Worm (Caenorhabditis elegans) whole organism, early embryonic: Measurements from ENCODE around the gene R05G9.1.

Source experiments
- B0310.2 ChIP-seq: sonication (generic microtip); optimal IDR thresholded peaks from 2 replicates; lab custom pipeline; 2016; ENCODE audit warnings: mild to moderate bottlenecking, missing genetic modification characterization, missing compliant biosample characterization
- aly-1 ChIP-seq: sonication (generic microtip); optimal IDR thresholded peaks from 2 replicates; lab custom pipeline; 2016; ENCODE audit warnings: missing genetic modification characterization, missing compliant biosample characterization
- ama-1 ChIP-seq: fragments of 150-350 bp; optimal IDR thresholded peaks from 2 replicates; lab custom pipeline; 2014
- ets-7 ChIP-seq: sonication (generic microtip); optimal IDR thresholded peaks from 2 replicates; lab custom pipeline; 2016; ENCODE audit warnings: missing genotype, missing genetic modification characterization, missing compliant biosample characterization
- flt-1 ChIP-seq: fragments of 200-800 bp; sonication (Bioruptor generic); IDR thresholded peaks from 2 replicates; pipeline ENCODE4 v1.3.6; 2022; ENCODE audit warnings: missing genetic modification characterization, missing compliant biosample characterization
- hmbx-1 ChIP-seq: sonication (generic microtip); optimal IDR thresholded peaks from 2 replicates; lab custom pipeline; 2016; ENCODE audit warnings: mild to moderate bottlenecking, missing genetic modification characterization, missing compliant biosample characterization
- hmg-4 ChIP-seq: fragments of 200-800 bp; sonication (Bioruptor generic); optimal IDR thresholded peaks from 2 replicates; lab custom pipeline; 2018; ENCODE audit warnings: mild to moderate bottlenecking, missing genetic modification characterization, missing compliant biosample characterization
- hnd-1 ChIP-seq: sonication (generic microtip); optimal IDR thresholded peaks from 2 replicates; lab custom pipeline; 2016; ENCODE audit warnings: missing genetic modification characterization, missing compliant biosample characterization
- pes-1 ChIP-seq: fragments of 200-800 bp; sonication (Bioruptor generic); IDR thresholded peaks from 2 replicates; pipeline ENCODE4 v1.3.6; 2022; ENCODE audit warnings: missing genetic modification reagents, missing genetic modification characterization, missing compliant biosample characterization
- scrt-1 ChIP-seq: fragments of 200-800 bp; sonication (Bioruptor generic); IDR thresholded peaks from 2 replicates; pipeline ENCODE4 v1.3.6; 2022; ENCODE audit warnings: missing genetic modification characterization, missing compliant biosample characterization
- sea-1 ChIP-seq: fragments of 200-800 bp; sonication (Bioruptor generic); conservative IDR thresholded peaks from 2 replicates; pipeline ENCODE4 v1.3.6; 2022; ENCODE audit warnings: missing genetic modification characterization, missing compliant biosample characterization
- tbx-11 ChIP-seq: fragments of 200-800 bp; sonication (Bioruptor generic); IDR thresholded peaks from 2 replicates; pipeline ENCODE4 v1.3.6; 2022; ENCODE audit warnings: missing genetic modification characterization, missing compliant biosample characterization
- tbx-37 ChIP-seq: fragments of 200-800 bp; sonication (Bioruptor generic); conservative IDR thresholded peaks from 2 replicates; pipeline ENCODE4 v1.3.6; 2022; ENCODE audit warnings: missing genetic modification reagents, missing genetic modification characterization, missing compliant biosample characterization
- tra-4 ChIP-seq: sonication (generic microtip); optimal IDR thresholded peaks from 2 replicates; lab custom pipeline; 2017; ENCODE audit warnings: missing genetic modification characterization, missing compliant biosample characterization

ce11 chrII:6497137-6497536 lies 5.8 kb upstream of the R05G9.1 start:
- TF ChIP-seq ama-1: no peak
- TF ChIP-seq B0310.2: no peak
- TF ChIP-seq tbx-37: no peak
- no peak for TF ChIP-seq scrt-1 (GFP tag; lab: Robert Waterston, UW)
- TF ChIP-seq hmbx-1 (tag; lab: Kevin White, UChicago): no peak
- TF ChIP-seq pes-1 (GFP tag; lab: Robert Waterston, UW): no peak
- TF ChIP-seq aly-1: no peak
- no peak for TF ChIP-seq ets-7 (tag; lab: Kevin White, UChicago)
- TF ChIP-seq hnd-1 (tag; lab: Kevin White, UChicago): no peak
- no peak for TF ChIP-seq tbx-11
- TF ChIP-seq sea-1 (GFP tag; lab: Robert Waterston, UW): no peak
- no peak for TF ChIP-seq hmg-4 (GFP tag; lab: Kevin White, UChicago)
- no peak for TF ChIP-seq tra-4
- TF ChIP-seq flt-1 (GFP tag; lab: Robert Waterston, UW): no peak
